Worm (Caenorhabditis elegans) whole organism, L1 larva: ENCODE results near the gene F33E11.3.

Experiments used
- ama-1 ChIP-seq: fragments of 150-350 bp; optimal IDR thresholded peaks from 2 replicates; lab custom pipeline; 2014
- ceh-90 ChIP-seq: sonication (generic microtip); optimal IDR thresholded peaks from 2 replicates; lab custom pipeline; 2016; ENCODE audit warnings: missing genetic modification characterization, missing compliant biosample characterization
- nhr-12 ChIP-seq: sonication (generic microtip); optimal IDR thresholded peaks from 2 replicates; lab custom pipeline; 2017; ENCODE audit warnings: missing biosample characterization, missing genetic modification characterization
- ztf-11 ChIP-seq, 2 experiments: sonication (generic microtip); optimal IDR thresholded peaks; 2 replicates each; lab custom pipeline; 2016 to 2017; ENCODE audit warnings: missing genetic modification characterization in 2 of 2, missing biosample characterization in 1 of 2, missing compliant biosample characterization in 1 of 2

DNA sequence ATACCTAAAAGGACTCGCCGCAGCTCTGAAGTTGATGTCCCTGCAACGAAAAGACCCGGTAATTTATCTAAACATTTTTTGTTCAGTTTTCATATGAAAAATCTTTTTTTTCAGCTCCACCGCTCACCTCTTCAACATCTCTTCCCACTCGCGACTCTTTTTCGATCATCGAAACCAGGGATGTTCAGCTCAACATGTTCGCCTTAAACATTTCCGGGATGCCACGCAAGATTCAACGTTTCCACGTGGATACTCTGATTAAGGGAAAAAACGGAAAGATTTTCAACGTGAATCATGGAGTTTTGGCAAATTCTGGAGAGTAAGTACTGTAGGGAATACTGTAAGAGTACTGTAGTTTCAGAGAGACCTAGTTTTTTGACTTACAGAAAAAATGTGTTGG, 39.0 kb upstream of the F33E11.3 start:
- TF ChIP-seq ceh-90 (no peak), nhr-12 (tag; lab: Kevin White, UChicago) (no peak), ztf-11 (tag; optimal IDR thresholded peaks at IDR 0.05; lab: Kevin White, UChicago) (no peak), ama-1 (lab: Kevin White, UChicago) (no peak)
